4 worm cellular contexts compared by ENCODE assay signal in the genomic region with DNA sequence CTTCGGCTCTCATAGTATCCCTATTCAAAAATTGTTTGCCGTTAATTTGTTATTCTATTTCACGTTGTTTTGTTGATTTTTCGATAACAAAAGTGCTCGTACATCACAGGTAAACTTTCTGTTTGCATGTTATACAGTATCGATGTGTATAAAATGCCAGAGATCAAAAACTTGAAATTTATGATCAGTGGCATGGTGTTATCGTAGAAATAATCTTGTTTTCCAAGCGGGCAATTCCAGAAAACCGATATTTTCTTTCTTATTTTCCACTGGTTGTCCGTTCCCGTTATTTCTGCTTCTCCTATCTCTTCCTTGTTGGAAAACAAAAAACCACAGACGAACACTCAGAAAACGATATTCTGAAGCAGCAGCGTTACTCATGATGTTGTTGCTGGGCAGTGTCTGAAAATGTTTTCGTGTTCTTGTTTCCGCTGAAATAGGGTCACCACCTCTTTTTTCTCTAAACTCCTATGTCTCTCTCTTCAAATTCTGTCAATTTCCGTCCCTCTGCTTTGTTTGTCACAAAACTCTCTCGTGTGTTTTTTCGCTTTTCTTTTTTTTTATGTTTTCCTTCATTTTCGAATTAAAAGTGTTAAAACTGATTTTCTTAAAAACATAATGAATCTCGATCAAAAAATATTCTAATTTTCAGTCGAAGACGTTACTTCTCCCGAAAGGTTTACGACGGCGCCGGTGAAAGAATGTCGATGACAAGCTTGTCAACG.
A peak's percentile ranks its signal among the peaks of the same experiment; 100 is the strongest.
TF ChIP-seq lines count a peak whose summit lies in the region.

A gene (plus strand): TSS at position 651 of the 725 bp plus-strand sequence.

TF ChIP-seq in whole organism, L1 larva, 84 proteins besides CTCF, POLR2A, EP300 and RAD21:
- no peak for TF ChIP-seq mdl-1 (tag; optimal IDR thresholded peaks at IDR 0.05; lab: Kevin White, UChicago)
- no peak for TF ChIP-seq dpl-1 (GFP tag; optimal IDR thresholded peaks at IDR 0.05; lab: Kevin White, UChicago)
- TF ChIP-seq ama-1 (optimal IDR thresholded peaks at IDR 0.05; lab: Kevin White, UChicago), result peak; percentile 2
- no peak for TF ChIP-seq efl-1 (optimal IDR thresholded peaks at IDR 0.05; lab: Kevin White, UChicago)
- TF ChIP-seq efl-1 (GFP tag; optimal IDR thresholded peaks at IDR 0.05 in 1 of 2; lab: Kevin White, UChicago), result peak in 1 of 2 experiments; percentile 49

TF ChIP-seq in whole organism, L3 larva, 47 proteins besides CTCF, POLR2A, EP300 and RAD21:
- no peak for TF ChIP-seq unc-62 (GFP tag; optimal IDR thresholded peaks at IDR 0.05; lab: Kevin White, UChicago)
- no peak for TF ChIP-seq ama-1 (optimal IDR thresholded peaks at IDR 0.05; lab: Kevin White, UChicago)
- TF ChIP-seq nhr-77 (tag; optimal IDR thresholded peaks at IDR 0.05; lab: Kevin White, UChicago), result no peak
- TF ChIP-seq elt-3 (tag; optimal IDR thresholded peaks at IDR 0.05; lab: Kevin White, UChicago), result no peak
- TF ChIP-seq pqm-1 (tag; optimal IDR thresholded peaks at IDR 0.05; lab: Kevin White, UChicago), result peak; percentile 77
- peak; percentile 4 for TF ChIP-seq hmg-11 (tag; optimal IDR thresholded peaks at IDR 0.05; lab: Kevin White, UChicago)
- no peak for TF ChIP-seq daf-12 (tag; optimal IDR thresholded peaks at IDR 0.05; lab: Kevin White, UChicago)
- TF ChIP-seq eor-1 (tag; optimal IDR thresholded peaks at IDR 0.05; lab: Kevin White, UChicago), result no peak
- TF ChIP-seq skn-1 (tag; optimal IDR thresholded peaks at IDR 0.05; lab: Kevin White, UChicago), result no peak
- no peak for TF ChIP-seq tbx-2 (tag; optimal IDR thresholded peaks at IDR 0.05; lab: Kevin White, UChicago)
- TF ChIP-seq pha-4 (tag; optimal IDR thresholded peaks at IDR 0.05; lab: Kevin White, UChicago), result peak; percentile 1
- no peak for TF ChIP-seq aly-2 (tag; optimal IDR thresholded peaks at IDR 0.05; lab: Kevin White, UChicago)
- TF ChIP-seq jun-1 (tag; optimal IDR thresholded peaks at IDR 0.05; lab: Kevin White, UChicago), result no peak
- TF ChIP-seq nhr-67 (tag; optimal IDR thresholded peaks at IDR 0.05; lab: Kevin White, UChicago), result no peak
- no peak for TF ChIP-seq sea-2 (GFP tag; optimal IDR thresholded peaks at IDR 0.05; lab: Kevin White, UChicago)
- TF ChIP-seq ceh-9 (tag; optimal IDR thresholded peaks at IDR 0.05; lab: Kevin White, UChicago), result no peak
- TF ChIP-seq ztf-11 (tag; optimal IDR thresholded peaks at IDR 0.05; lab: Kevin White, UChicago), result no peak
- no peak for TF ChIP-seq ceh-16 (tag; optimal IDR thresholded peaks at IDR 0.05; lab: Kevin White, UChicago)
- no peak for TF ChIP-seq nhr-237 (tag; optimal IDR thresholded peaks at IDR 0.05; lab: Kevin White, UChicago)
- peak; percentile 17 for TF ChIP-seq elt-2 (tag; optimal IDR thresholded peaks at IDR 0.05; lab: Kevin White, UChicago)
- TF ChIP-seq mml-1 (tag; optimal IDR thresholded peaks at IDR 0.05; lab: Kevin White, UChicago), result no peak
- TF ChIP-seq nfya-1 (tag; optimal IDR thresholded peaks at IDR 0.05; lab: Kevin White, UChicago; ENCODE audit: insufficient read depth), result no peak
- no peak for TF ChIP-seq egl-5 (tag; optimal IDR thresholded peaks at IDR 0.05; lab: Kevin White, UChicago)
- no peak for TF ChIP-seq R02D3.7 (tag; optimal IDR thresholded peaks at IDR 0.05; lab: Kevin White, UChicago)
- TF ChIP-seq ceh-82 (tag; optimal IDR thresholded peaks at IDR 0.05; lab: Kevin White, UChicago), result no peak
- no peak for TF ChIP-seq ZK546.5 (tag; optimal IDR thresholded peaks at IDR 0.05; lab: Kevin White, UChicago)

TF ChIP-seq in whole organism, L4 larva, 104 proteins besides CTCF, POLR2A, EP300 and RAD21:
- TF ChIP-seq mes-2 (tag; optimal IDR thresholded peaks at IDR 0.05; lab: Kevin White, UChicago; ENCODE audit: poor library complexity, severe bottlenecking) (no peak), F26F4.8 (GFP tag; conservative IDR thresholded peaks at IDR 0.05; lab: Robert Waterston, UW) (no peak), unc-62 (GFP tag; optimal IDR thresholded peaks at IDR 0.05 in 1 of 2; lab: Kevin White, UChicago) (peak in 1 of 2 experiments; percentile 99), unc-62 (tag; optimal IDR thresholded peaks at IDR 0.05; lab: Kevin White, UChicago) (no peak), F49E8.2 (tag; optimal IDR thresholded peaks at IDR 0.05; lab: Kevin White, UChicago; ENCODE audit: borderline replicate concordance) (no peak), hlh-30 (tag; optimal IDR thresholded peaks at IDR 0.05; lab: Kevin White, UChicago; ENCODE audit: insufficient read depth) (peak; percentile 23), rbr-2 (tag; optimal IDR thresholded peaks at IDR 0.05; lab: Kevin White, UChicago) (peak; percentile 12), tra-1 (GFP tag; IDR thresholded peaks at IDR 0.05; lab: Robert Waterston, UW) (no peak), lim-7 (GFP tag; IDR thresholded peaks at IDR 0.05; lab: Robert Waterston, UW) (no peak), aha-1 (tag; lab: Kevin White, UChicago) (peak; percentile 94), ceh-82 (tag; optimal IDR thresholded peaks at IDR 0.05; lab: Kevin White, UChicago) (no peak), sdz-12 (GFP tag; optimal IDR thresholded peaks at IDR 0.05; lab: Kevin White, UChicago) (no peak), ama-1 (optimal IDR thresholded peaks at IDR 0.05; lab: Kevin White, UChicago) (no peak), F44E2.7 (GFP tag; IDR thresholded peaks at IDR 0.05; lab: Robert Waterston, UW) (no peak), egl-27 (tag; optimal IDR thresholded peaks at IDR 0.05; lab: Kevin White, UChicago) (no peak), zfp-3 (GFP tag; conservative IDR thresholded peaks at IDR 0.05; lab: Robert Waterston, UW) (no peak), F10B5.3 (tag; optimal IDR thresholded peaks at IDR 0.05; lab: Kevin White, UChicago) (no peak), daf-16 (GFP tag; optimal IDR thresholded peaks at IDR 0.05; lab: Kevin White, UChicago) (peak in 1 of 2 experiments; percentile 48), daf-16 (tag; optimal IDR thresholded peaks at IDR 0.05; lab: Kevin White, UChicago) (peak; percentile 77), ceh-44 (GFP tag; IDR thresholded peaks at IDR 0.05; lab: Robert Waterston, UW) (no peak), lin-15B (tag; optimal IDR thresholded peaks at IDR 0.05; lab: Kevin White, UChicago) (no peak), ztf-11 (tag; optimal IDR thresholded peaks at IDR 0.05; lab: Kevin White, UChicago) (no peak), daf-19 (GFP tag; conservative IDR thresholded peaks at IDR 0.05; lab: Robert Waterston, UW) (no peak), attf-4 (tag; optimal IDR thresholded peaks at IDR 0.05; lab: Kevin White, UChicago) (no peak)

TF ChIP-seq in whole organism, young adult, 124 proteins besides CTCF, POLR2A, EP300 and RAD21:
- TF ChIP-seq Y53G8AR.9 (GFP tag; conservative IDR thresholded peaks at IDR 0.05; lab: Robert Waterston, UW) (0 out of 2 replicates have a peak, but pooled peaks have one; percentile 40), unc-130 (GFP tag; optimal IDR thresholded peaks at IDR 0.05; lab: Kevin White, UChicago) (no peak), madf-6 (GFP tag; IDR thresholded peaks at IDR 0.05; lab: Robert Waterston, UW) (no peak), die-1 (tag; optimal IDR thresholded peaks at IDR 0.05; lab: Kevin White, UChicago) (no peak), nhr-80 (tag; optimal IDR thresholded peaks at IDR 0.05; lab: Kevin White, UChicago) (no peak), nfyb-1 (GFP tag; IDR thresholded peaks at IDR 0.05; lab: Robert Waterston, UW) (0 out of 2 replicates have a peak, but pooled peaks have one; percentile 9), B0261.1 (tag; optimal IDR thresholded peaks at IDR 0.05; lab: Kevin White, UChicago) (no peak), zfh-2 (GFP tag; conservative IDR thresholded peaks at IDR 0.05; lab: Robert Waterston, UW) (peak; percentile 44; the same call in 1 of the 2 replicates)
TF ChIP-seq in whole organism, young adult: peak in this region for 3.
